Worm (Caenorhabditis elegans) whole organism, young adult: ENCODE data around the gene VB0395L.1.

ENCODE experiments used
- F57A8.1 ChIP-seq: fragments of 200-800 bp; sonication (Bioruptor generic); optimal IDR thresholded peaks from 2 replicates; lab custom pipeline; 2018; ENCODE audit warnings: mild to moderate bottlenecking, missing genetic modification characterization, moderate library complexity, missing compliant biosample characterization
- Y53G8AR.9 ChIP-seq: fragments of 200-800 bp; sonication (Bioruptor generic); conservative IDR thresholded peaks from 2 replicates; pipeline ENCODE4 v1.3.6; 2022; ENCODE audit warnings: missing genetic modification reagents, missing genetic modification characterization, missing compliant biosample characterization
- cebp-2 ChIP-seq: fragments of 200-800 bp; sonication (Bioruptor generic); IDR thresholded peaks from 2 replicates; pipeline ENCODE4 v1.3.6; 2022; ENCODE audit warnings: missing genetic modification characterization, missing compliant biosample characterization
- ceh-40 ChIP-seq: fragments of 200-800 bp; sonication (Bioruptor generic); IDR thresholded peaks from 2 replicates; pipeline ENCODE4 v1.3.6; 2022; ENCODE audit warnings: missing genetic modification characterization, missing compliant biosample characterization
- dpl-1 ChIP-seq: fragments of 150-350 bp; optimal IDR thresholded peaks from 2 replicates; lab custom pipeline; 2014; ENCODE audit warnings: missing biosample characterization, missing genetic modification reagents, missing genetic modification characterization
- lir-1 ChIP-seq: fragments of 200-800 bp; sonication (Bioruptor generic); conservative IDR thresholded peaks from 2 replicates; pipeline ENCODE4 v1.3.6; 2022; ENCODE audit warnings: missing genetic modification reagents, missing genetic modification characterization, missing compliant biosample characterization
- madf-6 ChIP-seq: fragments of 200-800 bp; sonication (Bioruptor generic); IDR thresholded peaks from 2 replicates; pipeline ENCODE4 v1.3.6; 2022; ENCODE audit warnings: missing genetic modification reagents, missing genetic modification characterization, missing compliant biosample characterization

DNA sequence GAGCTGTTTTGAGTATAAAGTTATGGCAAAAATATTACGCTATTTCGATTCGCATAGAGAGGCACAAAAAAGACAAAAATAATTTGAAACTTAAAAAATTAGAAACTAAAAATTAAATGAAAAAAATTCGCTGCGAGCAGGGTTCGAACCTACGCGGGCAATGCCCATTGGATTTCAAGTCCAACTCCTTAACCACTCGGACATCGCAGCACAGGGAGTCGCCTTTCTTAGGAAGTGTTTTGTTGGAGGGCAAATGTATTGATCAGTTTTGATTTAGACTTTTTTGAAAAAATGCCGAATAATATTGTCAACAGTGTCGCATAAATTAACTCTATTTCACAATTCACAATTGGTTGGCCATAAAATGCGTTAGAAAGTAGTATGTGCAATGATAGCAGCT, 25.7 kb upstream of the VB0395L.1 start:
- TF ChIP-seq madf-6 (GFP tag; lab: Robert Waterston, UW) (no peak), dpl-1 (no peak), cebp-2 (GFP tag; lab: Robert Waterston, UW) (no peak), Y53G8AR.9 (GFP tag; lab: Robert Waterston, UW) (no peak), lir-1 (GFP tag; lab: Robert Waterston, UW) (no peak), F57A8.1 (GFP tag; lab: Kevin White, UChicago) (no peak), ceh-40 (no peak)
